Worm (Caenorhabditis elegans): ENCODE measurements around the gene F44F4.10.

The F44F4.10 gene

DNA sequence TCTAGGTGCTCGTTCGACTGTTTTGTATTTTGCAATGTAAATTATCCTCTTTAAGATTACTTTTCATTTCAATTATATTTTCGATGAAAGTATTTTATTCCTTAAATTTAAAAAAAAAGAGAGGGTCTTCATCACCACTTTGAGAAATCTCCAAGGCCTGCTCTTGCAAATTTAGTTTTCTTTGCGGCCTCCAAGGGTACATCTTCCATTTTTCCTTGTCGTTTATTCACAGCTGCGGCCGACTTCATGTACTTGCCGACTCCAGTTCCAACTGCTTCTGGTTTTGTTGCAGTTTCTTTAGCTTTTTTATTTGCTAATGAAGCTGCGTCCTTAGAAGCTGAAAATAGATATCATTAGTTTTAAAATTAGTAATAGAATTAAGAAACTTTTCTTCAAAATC, 46.4 kb downstream of the F44F4.10 start (continued):
- TF ChIP-seq madf-3 (GFP tag; IDR thresholded peaks at IDR 0.05) (no peak), T26A5.8 (tag; optimal IDR thresholded peaks at IDR 0.05) (no peak), him-1 (tag; optimal IDR thresholded peaks at IDR 0.05) (no peak), ztf-18 (tag; optimal IDR thresholded peaks at IDR 0.05) (no peak), lsy-27 (tag; optimal IDR thresholded peaks at IDR 0.05; ENCODE audit: borderline replicate concordance, insufficient read depth) (no peak), B0019.2 (GFP tag; conservative IDR thresholded peaks at IDR 0.05) (no peak), snpc-4 (GFP tag; optimal IDR thresholded peaks at IDR 0.05) (peak; percentile 25), snpc-4 (tag; optimal IDR thresholded peaks at IDR 0.05) (no peak), sdz-38 (tag; optimal IDR thresholded peaks at IDR 0.05) (no peak), snpc-1.3 (tag; optimal IDR thresholded peaks at IDR 0.05; ENCODE audit: insufficient read depth) (no peak), nfya-1 (tag; optimal IDR thresholded peaks at IDR 0.05; ENCODE audit: borderline replicate concordance, insufficient read depth) (no peak), ceh-91 (GFP tag; IDR thresholded peaks at IDR 0.05) (no peak), tbx-9 (tag; optimal IDR thresholded peaks at IDR 0.05; ENCODE audit: borderline replicate concordance) (no peak), ztf-25 (GFP tag; IDR thresholded peaks at IDR 0.05) (0 out of 2 replicates have a peak, but pooled peaks have one; percentile 66)

ce11 chrII:10868670-10869246, 48.3 kb downstream of the F44F4.10 start, which contains the start of the genes gmps-1 and cap-2:
gmps-1 (minus strand) TSS chrII:10868720.
cap-2 (plus strand) TSS chrII:10869196.
- TF ChIP-seq nhr-80 (tag; optimal IDR thresholded peaks at IDR 0.05) (peak; percentile 45), nhr-27 (tag; optimal IDR thresholded peaks at IDR 0.05) (no peak), ztf-3 (GFP tag; optimal IDR thresholded peaks at IDR 0.05) (peak; percentile 45), ccch-3 (GFP tag; optimal IDR thresholded peaks at IDR 0.05) (no peak), tlf-1 (GFP tag; optimal IDR thresholded peaks at IDR 0.05) (peak; percentile 95), madf-8 (GFP tag; conservative IDR thresholded peaks at IDR 0.05) (peak; percentile 74), nhr-179 (tag; optimal IDR thresholded peaks at IDR 0.05) (no peak), C06A6.2 (GFP tag; conservative IDR thresholded peaks at IDR 0.05) (peak; percentile 93), athp-1 (tag; optimal IDR thresholded peaks at IDR 0.05) (peak; percentile 98), egl-44 (GFP tag; IDR thresholded peaks at IDR 0.05) (peak; percentile 76; the same call in 1 of the 2 replicates), ceh-27 (GFP tag; optimal IDR thresholded peaks at IDR 0.05) (peak; percentile 91), ets-4 (GFP tag; optimal IDR thresholded peaks at IDR 0.05) (no peak), sea-2 (GFP tag; IDR thresholded peaks at IDR 0.05) (no peak), lag-1 (GFP tag; IDR thresholded peaks at IDR 0.05) (peak; percentile 88; the same call in 1 of the 2 replicates), F22D6.2 (tag; optimal IDR thresholded peaks at IDR 0.05) (peak; percentile 79), ceh-100 (GFP tag; IDR thresholded peaks at IDR 0.05) (peak; percentile 85), ZK185.1 (tag; optimal IDR thresholded peaks at IDR 0.05; ENCODE audit: poor library complexity, severe bottlenecking) (peak; percentile 94), lin-35 (GFP tag; optimal IDR thresholded peaks at IDR 0.05) (peak; percentile 15 to 96 (median 75)), mcd-1 (GFP tag; IDR thresholded peaks at IDR 0.05) (peak; percentile 96), rpc-1 (optimal IDR thresholded peaks at IDR 0.05) (peak; percentile 27), rpc-1 (tag; optimal IDR thresholded peaks at IDR 0.05) (no peak), Y53G8AR.9 (GFP tag; conservative IDR thresholded peaks at IDR 0.05) (peak; percentile 98), unc-130 (GFP tag; optimal IDR thresholded peaks at IDR 0.05) (peak; percentile 52), xnd-1 (tag; optimal IDR thresholded peaks at IDR 0.05) (peak; percentile 81), nfya-2 (GFP tag; IDR thresholded peaks at IDR 0.05) (no peak), pbrm-1 (GFP tag; IDR thresholded peaks at IDR 0.05) (peak; percentile 97), gei-17 (GFP tag; optimal IDR thresholded peaks at IDR 0.05) (peak; percentile 87), ztf-18 (tag; optimal IDR thresholded peaks at IDR 0.05) (peak; percentile 71), F55B11.4 (tag; optimal IDR thresholded peaks at IDR 0.05; ENCODE audit: borderline replicate concordance, insufficient read depth) (no peak), nfya-1 (tag; optimal IDR thresholded peaks at IDR 0.05; ENCODE audit: borderline replicate concordance, insufficient read depth) (no peak), repo-1 (tag; optimal IDR thresholded peaks at IDR 0.05) (peak; percentile 95), F39B2.1 (GFP tag; IDR thresholded peaks at IDR 0.05) (peak; percentile 30; the same call in 1 of the 2 replicates), hsf-1 (GFP tag; IDR thresholded peaks at IDR 0.05) (peak; percentile 80), cebp-2 (GFP tag; IDR thresholded peaks at IDR 0.05) (peak; percentile 81; the same call in 1 of the 2 replicates), snpc-3.4 (tag; optimal IDR thresholded peaks at IDR 0.05) (peak; percentile 80)
